Fruit fly (Drosophila melanogaster) S2 (cell line): Measurements from ENCODE around the gene Tsp.

Experiments used
- CG8478 ChIP-seq: fragments of >200 bp; optimal IDR thresholded peaks from 2 replicates; lab custom pipeline; 2018
- CTCF ChIP-seq, 2 experiments: fragments of >200 bp; optimal IDR thresholded peaks; 2 replicates each; lab custom pipeline; 2018

DNA sequence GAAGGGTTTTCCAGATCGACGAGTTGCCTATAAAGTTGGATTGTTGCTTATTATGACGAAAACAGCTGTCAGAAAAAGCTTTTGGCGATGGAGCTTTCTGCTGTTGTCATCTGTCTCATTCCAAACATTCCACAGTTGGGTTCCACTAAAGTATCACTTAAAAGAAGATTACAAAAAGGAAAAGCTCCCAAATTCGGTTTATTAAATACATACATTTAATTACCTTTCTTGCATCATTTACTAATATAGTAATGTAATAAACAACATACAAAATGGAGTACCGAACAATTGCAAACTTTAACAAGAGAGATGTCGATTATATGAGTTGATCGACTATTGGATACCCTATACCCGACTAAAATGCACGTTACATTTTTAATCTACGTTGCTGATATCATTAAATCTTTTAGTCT lies 52.6 kb downstream of the Tsp start, which contains the start of gene CG31633:
- no peak for TF ChIP-seq CTCF (optimal IDR thresholded peaks at IDR 0.05; lab: Kevin White, UChicago)
- TF ChIP-seq CG8478 (lab: Kevin White, UChicago), result no peak
